Worm (Caenorhabditis elegans) whole organism, L1 larva: ENCODE measurements around the gene mrpl-35.

Experiments
- C04F5.9 ChIP-seq: sonication (generic microtip); optimal IDR thresholded peaks from 2 replicates; lab custom pipeline; 2016; ENCODE audit warnings: missing genetic modification characterization, missing compliant biosample characterization
- C16A3.4 ChIP-seq: fragments of 150-350 bp; optimal IDR thresholded peaks from 2 replicates; lab custom pipeline; 2014; ENCODE audit warnings: missing biosample characterization, missing genetic modification characterization
- C34B4.2 ChIP-seq: sonication (generic microtip); optimal IDR thresholded peaks from 2 replicates; lab custom pipeline; 2017; ENCODE audit warnings: mild to moderate bottlenecking, missing genetic modification characterization, missing compliant biosample characterization
- aha-1 ChIP-seq: fragments of 150-350 bp; optimal IDR thresholded peaks from 2 replicates; lab custom pipeline; 2014; ENCODE audit warnings: missing biosample characterization, missing genetic modification characterization
- aly-2 ChIP-seq: fragments of 150-350 bp; optimal IDR thresholded peaks from 2 replicates; lab custom pipeline; 2014; ENCODE audit warnings: missing biosample characterization, missing genetic modification characterization
- ama-1 ChIP-seq: fragments of 150-350 bp; optimal IDR thresholded peaks from 2 replicates; lab custom pipeline; 2014
- ceh-63 ChIP-seq: fragments of 200-800 bp; sonication (Bioruptor generic); optimal IDR thresholded peaks from 2 replicates; lab custom pipeline; 2018; ENCODE audit warnings: mild to moderate bottlenecking, missing genetic modification characterization, missing compliant biosample characterization
- ceh-8 ChIP-seq: fragments of 200-800 bp; sonication (Bioruptor generic); optimal IDR thresholded peaks from 2 replicates; lab custom pipeline; 2018; ENCODE audit warnings: mild to moderate bottlenecking, missing genetic modification characterization, moderate library complexity, missing compliant biosample characterization
- ceh-82 ChIP-seq, 3 experiments: fragments of 150-350 bp in 1 of 3; sonication (generic microtip) in 2 of 3; optimal IDR thresholded peaks; 2 replicates each; lab custom pipeline; 2014 to 2017; ENCODE audit warnings: missing biosample characterization in 3 of 3, missing genetic modification characterization in 3 of 3
- ceh-88 ChIP-seq: fragments of 200-800 bp; sonication (Bioruptor generic); IDR thresholded peaks from 2 replicates; pipeline ENCODE4 v1.3.6; 2022; ENCODE audit warnings: missing genetic modification characterization, missing compliant biosample characterization
- ces-1 ChIP-seq: fragments of 150-350 bp; optimal IDR thresholded peaks from 2 replicates; lab custom pipeline; 2014; ENCODE audit warnings: missing biosample characterization, missing genetic modification reagents, missing genetic modification characterization
- efl-1 ChIP-seq, 4 experiments: fragments of 150-350 bp; optimal IDR thresholded peaks in 3 of 4; peaks in 1 of 4; 1 replicate in 1 of 4; 2 replicates in 3 of 4; lab custom pipeline; 2014; ENCODE audit warnings: missing biosample characterization in 2 of 4, missing genetic modification characterization in 2 of 4, missing genetic modification reagents in 2 of 4
- efl-3 ChIP-seq: fragments of 200-800 bp; sonication (Bioruptor generic); optimal IDR thresholded peaks from 2 replicates; lab custom pipeline; 2018; ENCODE audit warnings: mild to moderate bottlenecking, missing genetic modification characterization, missing compliant biosample characterization
- elt-3 ChIP-seq, 6 experiments: fragments of 150-350 bp in 1 of 6; sonication (generic microtip); optimal IDR thresholded peaks; 2 replicates each; lab custom pipeline; 2017 to 2018; ENCODE audit warnings: missing biosample characterization in 6 of 6, missing genetic modification characterization in 6 of 6, inconsistent platforms in 1 of 6
- ets-5 ChIP-seq: fragments of 200-800 bp; sonication (Bioruptor generic); IDR thresholded peaks from 2 replicates; pipeline ENCODE4 v1.3.6; 2022; ENCODE audit warnings: missing genetic modification characterization, missing compliant biosample characterization
- fkh-10 ChIP-seq: sonication (generic microtip); optimal IDR thresholded peaks from 2 replicates; lab custom pipeline; 2017; ENCODE audit warnings: missing biosample characterization, missing genetic modification reagents, missing genetic modification characterization
- fkh-8 ChIP-seq: sonication (generic microtip); optimal IDR thresholded peaks from 2 replicates; lab custom pipeline; 2016; ENCODE audit warnings: mild to moderate bottlenecking, missing genetic modification characterization, missing compliant biosample characterization
- grh-1 ChIP-seq: fragments of 200-800 bp; sonication (Bioruptor generic); IDR thresholded peaks from 2 replicates; pipeline ENCODE4 v1.3.6; 2022; ENCODE audit warnings: missing genetic modification reagents, missing genetic modification characterization, missing compliant biosample characterization
- hlh-4 ChIP-seq: sonication (generic microtip); optimal IDR thresholded peaks from 2 replicates; lab custom pipeline; 2016; ENCODE audit warnings: mild to moderate bottlenecking, missing genetic modification characterization, missing compliant biosample characterization
- lin-13 ChIP-seq: fragments of 150-350 bp; optimal IDR thresholded peaks from 2 replicates; lab custom pipeline; 2014; ENCODE audit warnings: missing biosample characterization, missing genetic modification reagents, missing genetic modification characterization
- lin-14 ChIP-seq: fragments of 200-800 bp; sonication (Bioruptor generic); optimal IDR thresholded peaks from 2 replicates; lab custom pipeline; 2018; ENCODE audit warnings: mild to moderate bottlenecking, missing genetic modification characterization, moderate library complexity, missing compliant biosample characterization
- lin-15B ChIP-seq: fragments of 150-350 bp; sonication (generic microtip); optimal IDR thresholded peaks from 3 replicates; lab custom pipeline; 2014; ENCODE audit warnings: missing biosample characterization, missing genetic modification characterization
- lin-35 ChIP-seq, 2 experiments: fragments of 150-350 bp; optimal IDR thresholded peaks; 2 replicates each; lab custom pipeline; 2014; ENCODE audit warnings: missing biosample characterization in 2 of 2, missing genetic modification characterization in 2 of 2, missing genetic modification reagents in 2 of 2
- lir-3 ChIP-seq: sonication (generic microtip); optimal IDR thresholded peaks from 2 replicates; lab custom pipeline; 2016; ENCODE audit warnings: mild to moderate bottlenecking, missing genetic modification characterization, moderate library complexity, missing compliant biosample characterization; ENCODE audit not compliant: poor library complexity
- lsy-2 ChIP-seq, 2 experiments: fragments of 150-350 bp; optimal IDR thresholded peaks; 2 replicates each; lab custom pipeline; 2014; ENCODE audit warnings: missing biosample characterization in 2 of 2, missing genetic modification characterization in 2 of 2
- mab-9 ChIP-seq: fragments of 200-800 bp; sonication (Bioruptor generic); IDR thresholded peaks from 2 replicates; pipeline ENCODE4 v1.3.6; 2022; ENCODE audit warnings: missing genetic modification reagents, missing genetic modification characterization, missing compliant biosample characterization
- mdl-1 ChIP-seq, 2 experiments: fragments of 150-350 bp; optimal IDR thresholded peaks; 2 replicates each; lab custom pipeline; 2014 to 2017; ENCODE audit warnings: missing biosample characterization in 2 of 2, missing genetic modification characterization in 2 of 2, inconsistent platforms in 1 of 2
- nhr-12 ChIP-seq: sonication (generic microtip); optimal IDR thresholded peaks from 2 replicates; lab custom pipeline; 2017; ENCODE audit warnings: missing biosample characterization, missing genetic modification characterization
- nhr-19 ChIP-seq: fragments of 200-800 bp; sonication (Bioruptor generic); conservative IDR thresholded peaks from 2 replicates; pipeline ENCODE4 v1.3.6; 2022; ENCODE audit warnings: missing genetic modification characterization, missing compliant biosample characterization
- nhr-237 ChIP-seq: fragments of 150-350 bp; optimal IDR thresholded peaks from 2 replicates; lab custom pipeline; 2014; ENCODE audit warnings: missing biosample characterization, missing genetic modification characterization
- nhr-47 ChIP-seq: sonication (generic microtip); optimal IDR thresholded peaks from 2 replicates; lab custom pipeline; 2016; ENCODE audit warnings: mild to moderate bottlenecking, missing genetic modification characterization, moderate library complexity, missing compliant biosample characterization
- nhr-71 ChIP-seq: sonication (generic microtip); optimal IDR thresholded peaks from 2 replicates; lab custom pipeline; 2016; ENCODE audit warnings: mild to moderate bottlenecking, missing genetic modification characterization, moderate library complexity, missing compliant biosample characterization
- pqm-1 ChIP-seq: sonication (generic microtip); optimal IDR thresholded peaks from 3 replicates; lab custom pipeline; 2017; ENCODE audit warnings: missing biosample characterization, missing genetic modification characterization
- rnt-1 ChIP-seq: sonication (generic microtip); optimal IDR thresholded peaks from 2 replicates; lab custom pipeline; 2016; ENCODE audit warnings: mild to moderate bottlenecking, missing genetic modification characterization, moderate library complexity, missing compliant biosample characterization
- skn-1 ChIP-seq: fragments of 150-350 bp; optimal IDR thresholded peaks from 2 replicates; lab custom pipeline; 2014; ENCODE audit warnings: missing biosample characterization, missing genetic modification characterization
- snu-23 ChIP-seq: sonication (generic microtip); optimal IDR thresholded peaks from 2 replicates; lab custom pipeline; 2016; ENCODE audit warnings: missing genetic modification characterization, missing compliant biosample characterization
- sox-4 ChIP-seq: sonication (generic microtip); optimal IDR thresholded peaks from 2 replicates; lab custom pipeline; 2016; ENCODE audit warnings: missing genetic modification characterization, missing compliant biosample characterization
- sptf-1 ChIP-seq: fragments of 150-350 bp; optimal IDR thresholded peaks from 2 replicates; lab custom pipeline; 2014; ENCODE audit warnings: missing biosample characterization, missing genetic modification characterization
- sup-37 ChIP-seq: fragments of 200-800 bp; sonication (Bioruptor generic); optimal IDR thresholded peaks from 2 replicates; lab custom pipeline; 2018; ENCODE audit warnings: mild to moderate bottlenecking, missing genetic modification characterization, missing compliant biosample characterization
- swsn-7 ChIP-seq: sonication (generic microtip); optimal IDR thresholded peaks from 2 replicates; lab custom pipeline; 2016; ENCODE audit warnings: missing genetic modification characterization, missing compliant biosample characterization
- unc-30 ChIP-seq: sonication (generic microtip); optimal IDR thresholded peaks from 2 replicates; lab custom pipeline; 2017; ENCODE audit warnings: missing biosample characterization, missing genetic modification characterization
- unc-62 ChIP-seq: fragments of 150-350 bp; optimal IDR thresholded peaks from 2 replicates; lab custom pipeline; 2014; ENCODE audit warnings: missing biosample characterization, missing genetic modification reagents, missing genetic modification characterization
- unc-86 ChIP-seq: sonication (generic microtip); optimal IDR thresholded peaks from 2 replicates; lab custom pipeline; 2016; ENCODE audit warnings: missing genetic modification characterization, missing compliant biosample characterization
- unc-98 ChIP-seq: fragments of 200-800 bp; sonication (Bioruptor generic); IDR thresholded peaks from 2 replicates; pipeline ENCODE4 v1.3.6; 2022; ENCODE audit warnings: missing genetic modification characterization, missing compliant biosample characterization
- zag-1 ChIP-seq: fragments of 150-350 bp; optimal IDR thresholded peaks from 2 replicates; lab custom pipeline; 2014; ENCODE audit warnings: missing biosample characterization, missing genetic modification characterization
- zip-4 ChIP-seq: fragments of 200-800 bp; sonication (Bioruptor generic); optimal IDR thresholded peaks from 2 replicates; lab custom pipeline; 2018; ENCODE audit warnings: mild to moderate bottlenecking, missing genetic modification characterization, moderate library complexity, missing compliant biosample characterization

mrpl-35 gene

DNA sequence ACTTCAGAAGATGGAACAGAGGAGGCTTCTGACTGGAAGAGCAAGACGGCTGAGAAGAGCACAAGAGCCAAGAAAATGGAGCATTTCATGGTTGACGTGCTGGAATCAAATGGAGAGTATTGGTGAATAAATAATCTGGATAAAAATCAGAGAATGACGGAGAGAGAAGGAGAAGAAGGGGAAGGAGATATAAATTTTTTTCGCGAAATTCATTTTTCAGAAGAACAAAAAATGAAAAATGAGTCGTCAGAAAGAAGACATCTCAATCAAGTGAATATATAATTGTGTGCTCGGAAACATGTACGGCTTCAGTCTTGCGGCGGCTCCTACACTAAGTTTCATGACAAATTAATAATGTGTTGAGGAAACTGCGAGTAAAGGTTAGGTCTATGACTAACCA is 39.7 kb downstream of the mrpl-35 start, which contains the start of gene C54C6.5:
TSS of gene C54C6.5 (minus strand) at position 101 of the 400 bp plus-strand sequence.
- TF ChIP-seq aly-2 (no peak), hlh-4 (tag; lab: Kevin White, UChicago) (no peak), C04F5.9 (tag; lab: Kevin White, UChicago) (no peak), fkh-8 (tag; lab: Kevin White, UChicago) (no peak), zip-4 (GFP tag; lab: Kevin White, UChicago) (no peak), ets-5 (GFP tag; lab: Robert Waterston, UW) (no peak), swsn-7 (tag; lab: Kevin White, UChicago) (no peak), nhr-12 (tag; lab: Kevin White, UChicago) (no peak), nhr-19 (GFP tag; lab: Robert Waterston, UW) (no peak), snu-23 (GFP tag; lab: Kevin White, UChicago) (no peak), aha-1 (no peak), unc-98 (GFP tag; lab: Robert Waterston, UW) (no peak), ama-1 (lab: Kevin White, UChicago) (no peak), lin-15B (no peak), sup-37 (GFP tag; lab: Kevin White, UChicago) (no peak), mab-9 (GFP tag; lab: Robert Waterston, UW) (no peak), ceh-82 (tag; optimal IDR thresholded peaks at IDR 0.05; lab: Kevin White, UChicago) (no peak), nhr-237 (tag; lab: Kevin White, UChicago) (no peak), C34B4.2 (tag; lab: Kevin White, UChicago) (no peak), mdl-1 (tag; optimal IDR thresholded peaks at IDR 0.05; lab: Kevin White, UChicago) (no peak)

DNA sequence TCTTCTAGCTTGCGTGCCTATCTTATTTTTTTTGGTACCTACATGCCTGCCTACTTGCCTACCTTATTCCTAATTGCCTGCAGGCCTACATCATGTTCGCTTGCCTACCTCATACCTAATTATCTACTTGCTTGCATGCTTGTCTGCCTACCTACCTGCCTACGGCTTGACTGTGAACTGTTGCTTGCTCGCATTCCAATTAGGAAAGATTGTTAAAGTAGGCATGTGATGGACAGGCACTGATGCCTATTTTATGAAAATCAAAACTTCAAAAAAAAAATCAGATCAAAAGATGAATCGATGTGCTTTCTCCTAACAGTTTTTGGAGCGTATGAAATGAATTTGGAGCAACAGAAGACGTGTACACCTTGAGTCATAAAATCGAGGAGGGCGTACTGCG is 40.3 kb downstream of the mrpl-35 start:
- TF ChIP-seq sptf-1 (tag; lab: Kevin White, UChicago) (no peak), efl-1 (optimal IDR thresholded peaks at IDR 0.05; lab: Kevin White, UChicago) (no peak), efl-1 (GFP tag; optimal IDR thresholded peaks at IDR 0.05 in 1 of 2; lab: Kevin White, UChicago) (peak in 1 of 2 experiments; percentile 69), lir-3 (tag; lab: Kevin White, UChicago) (no peak), rnt-1 (no peak), lin-14 (GFP tag; lab: Kevin White, UChicago) (no peak)

DNA sequence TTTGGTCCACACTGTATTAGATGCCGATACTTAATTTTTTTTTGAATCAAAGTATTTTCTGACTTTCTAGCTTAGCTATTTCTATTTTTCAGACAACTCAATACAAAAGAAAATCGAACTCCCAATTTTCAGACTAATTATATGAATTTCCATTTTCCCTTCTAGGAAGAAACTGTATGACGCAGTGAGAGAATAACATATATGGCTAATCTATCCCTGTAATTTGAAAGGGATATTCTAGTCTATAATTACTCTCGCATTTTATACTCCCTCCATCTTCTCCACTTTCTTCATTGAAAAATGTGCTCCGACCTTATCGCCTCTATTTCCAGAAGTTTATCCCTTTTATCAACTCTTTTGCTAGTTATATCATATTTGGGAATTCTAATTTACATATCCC is 43.3 kb downstream of the mrpl-35 start, which contains the start of gene C54C6.4:
TSS of gene C54C6.4 (plus strand) at position 301 of the 400 bp plus-strand sequence.
- TF ChIP-seq efl-1 (optimal IDR thresholded peaks at IDR 0.05; lab: Kevin White, UChicago) = no peak
- TF ChIP-seq efl-1 (GFP tag; optimal IDR thresholded peaks at IDR 0.05 in 1 of 2; lab: Kevin White, UChicago) = peak in 1 of 2 experiments; percentile 16
- no peak for TF ChIP-seq C16A3.4 (tag; lab: Kevin White, UChicago)

DNA sequence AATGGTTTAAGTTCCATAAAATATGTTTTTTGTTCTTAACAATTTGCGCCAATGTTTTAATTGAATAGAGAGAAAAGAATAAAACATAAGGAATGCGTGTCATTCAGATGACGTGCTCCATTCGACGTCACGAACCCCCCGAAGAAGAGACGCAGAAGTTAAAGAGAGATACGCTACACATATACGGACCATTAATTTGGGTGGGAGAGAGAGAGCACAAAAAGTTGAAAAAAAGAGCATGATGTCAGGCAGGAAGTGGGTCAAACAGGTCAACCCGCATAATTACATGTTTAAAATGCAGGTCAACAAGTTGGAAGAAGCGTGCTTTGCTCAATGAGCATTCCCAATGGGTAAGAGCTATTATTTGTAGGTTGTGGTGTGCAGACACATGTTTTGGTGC is 50.2 kb downstream of the mrpl-35 start:
- TF ChIP-seq ceh-63 (peak; percentile 64), fkh-10 (GFP tag; lab: Kevin White, UChicago) (no peak), skn-1 (tag; lab: Kevin White, UChicago) (no peak), nhr-71 (peak; percentile 69), C04F5.9 (tag; lab: Kevin White, UChicago) (no peak), zag-1 (tag; lab: Kevin White, UChicago) (no peak), ceh-88 (no peak), lin-14 (GFP tag; lab: Kevin White, UChicago) (peak; percentile 83), rnt-1 (no peak), nhr-47 (tag; lab: Kevin White, UChicago) (peak; percentile 21), elt-3 (tag; optimal IDR thresholded peaks at IDR 0.05; lab: Kevin White, UChicago) (no peak), sox-4 (tag; lab: Kevin White, UChicago) (no peak), lin-13 (GFP tag; lab: Kevin White, UChicago) (no peak), ceh-8 (GFP tag; lab: Kevin White, UChicago) (peak; percentile 22), lsy-2 (tag; optimal IDR thresholded peaks at IDR 0.05; lab: Kevin White, UChicago) (peak in 1 of 2 experiments; percentile 42), lin-35 (GFP tag; optimal IDR thresholded peaks at IDR 0.05; lab: Kevin White, UChicago) (no peak), pqm-1 (tag; lab: Kevin White, UChicago) (no peak), ama-1 (lab: Kevin White, UChicago) (no peak), unc-62 (GFP tag; lab: Kevin White, UChicago) (no peak), grh-1 (GFP tag; lab: Robert Waterston, UW) (no peak), efl-3 (no peak), ceh-82 (tag; optimal IDR thresholded peaks at IDR 0.05; lab: Kevin White, UChicago) (no peak), zip-4 (GFP tag; lab: Kevin White, UChicago) (no peak), unc-30 (tag; lab: Kevin White, UChicago) (no peak), nhr-12 (tag; lab: Kevin White, UChicago) (no peak), unc-86 (tag; lab: Kevin White, UChicago) (peak; percentile 61), ces-1 (no peak), unc-98 (GFP tag; lab: Robert Waterston, UW) (no peak)
